Worm (Caenorhabditis elegans): Measurements from ENCODE around the gene str-175.

Gene str-175

ce11 chrIV:4883984-4884383, 13.5 kb upstream of the str-175 start, which contains the start of gene str-166:
Gene str-166, plus strand, starts transcription at chrIV:4884284.
- TF ChIP-seq ref-2 (tag; optimal IDR thresholded peaks at IDR 0.05) = no peak
- TF ChIP-seq lim-6 (tag; optimal IDR thresholded peaks at IDR 0.05) = no peak
- no peak for TF ChIP-seq ets-4 (tag; optimal IDR thresholded peaks at IDR 0.05)
- no peak for TF ChIP-seq K09A11.1 (tag; optimal IDR thresholded peaks at IDR 0.05; ENCODE audit: insufficient read depth)
- no peak for TF ChIP-seq hlh-13 (GFP tag; optimal IDR thresholded peaks at IDR 0.05)
- no peak for TF ChIP-seq unc-86 (tag; optimal IDR thresholded peaks at IDR 0.05)
- no peak for TF ChIP-seq pax-1 (tag; optimal IDR thresholded peaks at IDR 0.05)
- TF ChIP-seq ceh-19 (GFP tag; optimal IDR thresholded peaks at IDR 0.05) = no peak

ce11 chrIV:4880634-4881033, 10.2 kb upstream of the str-175 start:
- TF ChIP-seq mec-3 (tag; optimal IDR thresholded peaks at IDR 0.05; ENCODE audit: borderline replicate concordance) (no peak), hlh-8 (tag; optimal IDR thresholded peaks at IDR 0.05) (no peak), C08G9.2 (tag; optimal IDR thresholded peaks at IDR 0.05) (no peak), fkh-10 (GFP tag; optimal IDR thresholded peaks at IDR 0.05) (no peak), madf-2 (tag; optimal IDR thresholded peaks at IDR 0.05) (no peak), ceh-6 (GFP tag; optimal IDR thresholded peaks at IDR 0.05) (no peak), ztf-16 (tag; optimal IDR thresholded peaks at IDR 0.05) (no peak), dmd-4 (tag; optimal IDR thresholded peaks at IDR 0.05; ENCODE audit: borderline replicate concordance) (no peak), pag-3 (tag; optimal IDR thresholded peaks at IDR 0.05; ENCODE audit: borderline replicate concordance) (no peak), dve-1 (tag; optimal IDR thresholded peaks at IDR 0.05) (no peak), ceh-31 (tag; optimal IDR thresholded peaks at IDR 0.05) (no peak)

ce11 chrIV:4877102-4877501, 6.7 kb upstream of the str-175 start, which contains the start of gene str-170:
Gene str-170, plus strand, starts transcription at chrIV:4877402.
- TF ChIP-seq npax-4 (tag; optimal IDR thresholded peaks at IDR 0.05) (no peak), syd-9 (tag; optimal IDR thresholded peaks at IDR 0.05) (no peak), K09A11.1 (tag; optimal IDR thresholded peaks at IDR 0.05; ENCODE audit: insufficient read depth) (no peak), ceh-9 (tag; optimal IDR thresholded peaks at IDR 0.05) (no peak), madf-2 (tag; optimal IDR thresholded peaks at IDR 0.05) (no peak), che-1 (tag; optimal IDR thresholded peaks at IDR 0.05) (no peak), gmeb-2 (tag; optimal IDR thresholded peaks at IDR 0.05) (no peak)

ce11 chrIV:4874603-4875002, 4.2 kb upstream of the str-175 start, which contains the start of gene str-174:
Gene str-174, minus strand, starts transcription at chrIV:4874703.
- TF ChIP-seq fax-1 (tag; optimal IDR thresholded peaks at IDR 0.05) (no peak), hlh-8 (tag; optimal IDR thresholded peaks at IDR 0.05) (no peak), sox-2 (GFP tag; IDR thresholded peaks at IDR 0.05) (no peak), npax-4 (tag; optimal IDR thresholded peaks at IDR 0.05) (no peak), F13H6.1 (tag; optimal IDR thresholded peaks at IDR 0.05) (no peak), dve-1 (tag; optimal IDR thresholded peaks at IDR 0.05) (no peak), K02D7.2 (tag; optimal IDR thresholded peaks at IDR 0.05) (no peak), ceh-48 (tag; optimal IDR thresholded peaks at IDR 0.05) (no peak), unc-3 (GFP tag; conservative IDR thresholded peaks at IDR 0.05) (no peak), unc-3 (tag; optimal IDR thresholded peaks at IDR 0.05) (no peak), dmd-4 (tag; optimal IDR thresholded peaks at IDR 0.05; ENCODE audit: borderline replicate concordance) (no peak), hlh-30 (tag; optimal IDR thresholded peaks at IDR 0.05; ENCODE audit: insufficient read depth) (no peak)

ce11 chrIV:4867610-4868009, 2.8 kb downstream of the str-175 start, which contains the start of gene str-172:
Gene str-172, minus strand, starts transcription at chrIV:4867710.
- TF ChIP-seq dve-1 (tag; optimal IDR thresholded peaks at IDR 0.05) = no peak
- no peak for TF ChIP-seq lin-11 (tag; optimal IDR thresholded peaks at IDR 0.05)

Measured in whole organism, late embryonic.